Fruit fly (Drosophila melanogaster) whole organism, embryonic: ENCODE measurements around the gene CG8191.

ENCODE experiments used
- Atf3 ChIP-seq: fragments of 200-800 bp; sonication (Bioruptor generic); optimal IDR thresholded peaks from 3 replicates; lab custom pipeline; 2016; ENCODE audit warnings: missing biosample characterization, missing genetic modification characterization
- C15 ChIP-seq: fragments of 200-800 bp; sonication (Bioruptor generic); IDR thresholded peaks from 3 replicates; pipeline ENCODE4 v1.3.6; 2022; ENCODE audit warnings: missing biosample characterization, missing genetic modification characterization
- CG10209 ChIP-seq: fragments of 200-800 bp; sonication (Bioruptor generic); optimal IDR thresholded peaks from 3 replicates; lab custom pipeline; 2017; ENCODE audit warnings: missing biosample characterization, mild to moderate bottlenecking, missing genetic modification characterization, missing genetic modification reagents
- CG10543 ChIP-seq: fragments of 200-800 bp; sonication (Bioruptor generic); optimal IDR thresholded peaks from 3 replicates; lab custom pipeline; 2017; ENCODE audit warnings: missing biosample characterization, mild to moderate bottlenecking, missing genetic modification characterization, moderate library complexity
- CG11085 ChIP-seq: fragments of 200-800 bp; sonication (Bioruptor generic); IDR thresholded peaks from 2 replicates; pipeline ENCODE4 v1.3.6; 2022; ENCODE audit warnings: missing biosample characterization, missing genetic modification characterization
- CG12219 ChIP-seq: fragments of 200-800 bp; sonication (Bioruptor generic); optimal IDR thresholded peaks from 3 replicates; lab custom pipeline; 2018; ENCODE audit warnings: missing biosample characterization, mild to moderate bottlenecking, missing genetic modification characterization
- CG14667 ChIP-seq: fragments of 200-800 bp; sonication (Bioruptor generic); IDR thresholded peaks from 2 replicates; pipeline ENCODE4 v1.3.6; 2022; ENCODE audit warnings: missing biosample characterization, missing genetic modification characterization
- CG16779 ChIP-seq: fragments of 200-800 bp; sonication (Bioruptor generic); IDR thresholded peaks from 2 replicates; pipeline ENCODE4 v1.3.6; 2022; ENCODE audit warnings: missing biosample characterization, missing genetic modification characterization
- CG17802 ChIP-seq: fragments of 200-800 bp; sonication (Bioruptor generic); optimal IDR thresholded peaks from 2 replicates; lab custom pipeline; 2018; ENCODE audit warnings: missing biosample characterization, mild to moderate bottlenecking, missing genetic modification characterization, moderate library complexity
- CG18764 ChIP-seq: fragments of 200-800 bp; sonication (Bioruptor generic); optimal IDR thresholded peaks from 3 replicates; lab custom pipeline; 2016; ENCODE audit warnings: missing biosample characterization, missing genetic modification characterization
- CG30403 ChIP-seq: fragments of 200-800 bp; sonication (Bioruptor generic); optimal IDR thresholded peaks from 3 replicates; lab custom pipeline; 2016; ENCODE audit warnings: missing biosample characterization, missing genetic modification characterization
- CG4730 ChIP-seq: fragments of 200-800 bp; sonication (Bioruptor generic); IDR thresholded peaks from 2 replicates; pipeline ENCODE4 v1.3.6; 2022; ENCODE audit warnings: missing biosample characterization, missing genetic modification characterization
- CG6813 ChIP-seq: fragments of 200-800 bp; sonication (Bioruptor generic); optimal IDR thresholded peaks from 2 replicates; lab custom pipeline; 2017; ENCODE audit warnings: missing biosample characterization, missing genetic modification characterization, mild to moderate bottlenecking, moderate library complexity, missing genetic modification reagents
- CG7556 ChIP-seq: fragments of 200-800 bp; sonication (Bioruptor generic); optimal IDR thresholded peaks from 2 replicates; lab custom pipeline; 2017; ENCODE audit warnings: missing biosample characterization, mild to moderate bottlenecking, missing genetic modification characterization
- CG7963 ChIP-seq: fragments of 200-800 bp; sonication (Bioruptor generic); IDR thresholded peaks from 3 replicates; pipeline ENCODE4 v1.3.6; 2022; ENCODE audit warnings: missing biosample characterization, missing genetic modification characterization; ENCODE audit not compliant: partially characterized antibody
- CG8359 ChIP-seq: fragments of 200-800 bp; sonication (Bioruptor generic); optimal IDR thresholded peaks from 2 replicates; lab custom pipeline; 2017; ENCODE audit warnings: missing biosample characterization, mild to moderate bottlenecking, missing genetic modification characterization, borderline replicate concordance
- CG8388 ChIP-seq: fragments of 200-800 bp; sonication (Bioruptor generic); optimal IDR thresholded peaks from 2 replicates; lab custom pipeline; 2019; ENCODE audit warnings: missing biosample characterization, mild to moderate bottlenecking, missing genetic modification characterization, moderate library complexity
- CG9215 ChIP-seq: fragments of 200-800 bp; sonication (Bioruptor generic); IDR thresholded peaks from 2 replicates; pipeline ENCODE4 v1.3.6; 2022; ENCODE audit warnings: missing biosample characterization, missing genetic modification characterization
- D19A ChIP-seq: fragments of 200-800 bp; optimal IDR thresholded peaks from 3 replicates; lab custom pipeline; 2019; ENCODE audit warnings: missing biosample characterization, mild to moderate bottlenecking, missing genetic modification characterization, moderate library complexity
- Fer1 ChIP-seq: fragments of 200-800 bp; sonication (Bioruptor generic); optimal IDR thresholded peaks from 2 replicates; lab custom pipeline; 2017; ENCODE audit warnings: missing biosample characterization, mild to moderate bottlenecking, missing genetic modification characterization
- Gug ChIP-seq: fragments of 200-800 bp; sonication (Bioruptor generic); IDR thresholded peaks from 4 replicates; pipeline ENCODE4 v1.3.6; 2022; ENCODE audit warnings: missing biosample characterization, missing genetic modification characterization
- HLH54F ChIP-seq: fragments of 200-800 bp; sonication (Bioruptor generic); optimal IDR thresholded peaks from 3 replicates; lab custom pipeline; 2016; ENCODE audit warnings: missing biosample characterization, missing genetic modification characterization
- Hey ChIP-seq: fragments of 200-800 bp; sonication (Bioruptor generic); optimal IDR thresholded peaks from 3 replicates; lab custom pipeline; 2018; ENCODE audit warnings: missing biosample characterization, mild to moderate bottlenecking, missing genetic modification characterization
- Med ChIP-seq: fragments of 200-800 bp; sonication (Bioruptor generic); peaks from one replicate; lab custom pipeline; 2016; ENCODE audit warnings: missing biosample characterization, missing genetic modification characterization, mild to moderate bottlenecking, inconsistent platforms, moderate library complexity
- Nf-YB ChIP-seq: fragments of 200-800 bp; sonication (Bioruptor generic); optimal IDR thresholded peaks from 3 replicates; lab custom pipeline; 2019; ENCODE audit warnings: missing biosample characterization, mild to moderate bottlenecking, missing genetic modification characterization, moderate library complexity
- PHDP ChIP-seq: fragments of 200-800 bp; sonication (Bioruptor generic); optimal IDR thresholded peaks from 3 replicates; lab custom pipeline; 2018; ENCODE audit warnings: missing biosample characterization, mild to moderate bottlenecking, missing genetic modification characterization, moderate library complexity
- TFAM ChIP-seq: fragments of 200-800 bp; sonication (Bioruptor generic); optimal IDR thresholded peaks from 2 replicates; lab custom pipeline; 2017; ENCODE audit warnings: missing biosample characterization, missing genetic modification characterization, inconsistent platforms
- ab ChIP-seq: fragments of 200-800 bp; sonication (Bioruptor generic); optimal IDR thresholded peaks from 2 replicates; lab custom pipeline; 2016; ENCODE audit warnings: missing biosample characterization, missing genetic modification characterization
- abd-A ChIP-seq: fragments of 200-800 bp; sonication (Bioruptor generic); optimal IDR thresholded peaks from 3 replicates; lab custom pipeline; 2019; ENCODE audit warnings: missing biosample characterization, mild to moderate bottlenecking, missing genetic modification characterization, moderate library complexity
- amos ChIP-seq: fragments of 200-800 bp; sonication (Bioruptor generic); IDR thresholded peaks from 2 replicates; pipeline ENCODE4 v1.3.6; 2022; ENCODE audit warnings: missing biosample characterization, missing genetic modification characterization; ENCODE audit not compliant: partially characterized antibody
- ap ChIP-seq: fragments of 200-800 bp; sonication (Bioruptor generic); IDR thresholded peaks from 2 replicates; pipeline ENCODE4 v1.3.6; 2022; ENCODE audit warnings: missing biosample characterization, missing genetic modification characterization
- bigmax ChIP-seq: fragments of 200-800 bp; sonication (Bioruptor generic); optimal IDR thresholded peaks from 2 replicates; lab custom pipeline; 2018; ENCODE audit warnings: missing biosample characterization, mild to moderate bottlenecking, missing genetic modification characterization
- chinmo ChIP-seq: fragments of 200-800 bp; sonication (Bioruptor generic); IDR thresholded peaks from 4 replicates; pipeline ENCODE4 v1.3.6; 2022; ENCODE audit warnings: missing biosample characterization, missing genetic modification characterization; ENCODE audit not compliant: partially characterized antibody
- crol ChIP-seq: fragments of 200-800 bp; sonication (Bioruptor generic); IDR thresholded peaks from 2 replicates; pipeline ENCODE4 v1.3.6; 2022; ENCODE audit warnings: missing biosample characterization, missing genetic modification characterization
- dan ChIP-seq: fragments of 200-800 bp; sonication (Bioruptor generic); IDR thresholded peaks from 2 replicates; pipeline ENCODE4 v1.3.6; 2022; ENCODE audit warnings: missing biosample characterization, missing genetic modification characterization
- ftz-f1 ChIP-seq: fragments of 200-800 bp; sonication (Bioruptor generic); optimal IDR thresholded peaks from 2 replicates; lab custom pipeline; 2016; ENCODE audit warnings: missing biosample characterization, missing genetic modification characterization
- gce ChIP-seq: fragments of 200-800 bp; sonication (Bioruptor generic); IDR thresholded peaks from 3 replicates; pipeline ENCODE4 v1.3.6; 2022; ENCODE audit warnings: missing biosample characterization, missing genetic modification characterization
- insv ChIP-seq, 2 experiments: fragments of 200-800 bp; sonication (Bioruptor generic); optimal IDR thresholded peaks; 3 replicates each; lab custom pipeline; 2016 to 2018; ENCODE audit warnings: missing biosample characterization in 2 of 2, missing genetic modification characterization in 2 of 2
- kni ChIP-seq: fragments of 200-800 bp; sonication (Bioruptor generic); optimal IDR thresholded peaks from 3 replicates; lab custom pipeline; 2017; ENCODE audit warnings: mild to moderate bottlenecking, missing biosample characterization, missing genetic modification reagents, missing genetic modification characterization
- lola ChIP-seq, 3 experiments: fragments of >200 bp in 2 of 3; fragments of 200-800 bp in 1 of 3; sonication (Bioruptor generic) in 1 of 3; optimal IDR thresholded peaks; 2 replicates each; lab custom pipeline; 2017 to 2019; ENCODE audit warnings: missing biosample characterization in 3 of 3, missing genetic modification characterization in 3 of 3, mild to moderate bottlenecking in 1 of 3, moderate library complexity in 1 of 3
- nerfin-2 ChIP-seq: fragments of 200-800 bp; sonication (Bioruptor generic); IDR thresholded peaks from 2 replicates; pipeline ENCODE4 v1.3.6; 2022; ENCODE audit warnings: missing biosample characterization, missing genetic modification characterization; ENCODE audit not compliant: partially characterized antibody
- p53 ChIP-seq: fragments of 200-800 bp; sonication (Bioruptor generic); optimal IDR thresholded peaks from 2 replicates; lab custom pipeline; 2016; ENCODE audit warnings: missing biosample characterization, missing genetic modification characterization
- phol ChIP-seq: fragments of 200-800 bp; sonication (Bioruptor generic); optimal IDR thresholded peaks from 3 replicates; lab custom pipeline; 2018; ENCODE audit warnings: missing biosample characterization, mild to moderate bottlenecking, missing genetic modification characterization, moderate library complexity
- salm ChIP-seq: fragments of 200-800 bp; sonication (Bioruptor generic); optimal IDR thresholded peaks from 2 replicates; lab custom pipeline; 2018; ENCODE audit warnings: missing biosample characterization, mild to moderate bottlenecking, missing genetic modification characterization
- sisA ChIP-seq: fragments of 200-800 bp; sonication (Bioruptor generic); IDR thresholded peaks from 2 replicates; pipeline ENCODE4 v1.3.6; 2022; ENCODE audit warnings: missing biosample characterization, missing genetic modification characterization
- slbo ChIP-seq: fragments of 200-800 bp; sonication (Bioruptor generic); IDR thresholded peaks from 2 replicates; pipeline ENCODE4 v1.3.6; 2022; ENCODE audit warnings: missing biosample characterization, missing genetic modification characterization
- sqz ChIP-seq: fragments of 200-800 bp; sonication (Bioruptor generic); optimal IDR thresholded peaks from 3 replicates; lab custom pipeline; 2018; ENCODE audit warnings: missing biosample characterization, mild to moderate bottlenecking, missing genetic modification characterization
- tna ChIP-seq: fragments of 200-800 bp; sonication (Bioruptor generic); IDR thresholded peaks from 2 replicates; pipeline ENCODE4 v1.3.6; 2022; ENCODE audit warnings: missing biosample characterization, missing genetic modification characterization; ENCODE audit not compliant: partially characterized antibody
- tx ChIP-seq: fragments of 200-800 bp; sonication (Bioruptor generic); optimal IDR thresholded peaks from 2 replicates; lab custom pipeline; 2016; ENCODE audit warnings: missing biosample characterization, missing genetic modification characterization
- wdn ChIP-seq: fragments of 200-800 bp; sonication (Bioruptor generic); IDR thresholded peaks from 2 replicates; pipeline ENCODE4 v1.3.6; 2022; ENCODE audit warnings: missing biosample characterization, missing genetic modification characterization
- yki ChIP-seq: fragments of >200 bp; optimal IDR thresholded peaks from 3 replicates; lab custom pipeline; 2018

CG8191 gene

DNA sequence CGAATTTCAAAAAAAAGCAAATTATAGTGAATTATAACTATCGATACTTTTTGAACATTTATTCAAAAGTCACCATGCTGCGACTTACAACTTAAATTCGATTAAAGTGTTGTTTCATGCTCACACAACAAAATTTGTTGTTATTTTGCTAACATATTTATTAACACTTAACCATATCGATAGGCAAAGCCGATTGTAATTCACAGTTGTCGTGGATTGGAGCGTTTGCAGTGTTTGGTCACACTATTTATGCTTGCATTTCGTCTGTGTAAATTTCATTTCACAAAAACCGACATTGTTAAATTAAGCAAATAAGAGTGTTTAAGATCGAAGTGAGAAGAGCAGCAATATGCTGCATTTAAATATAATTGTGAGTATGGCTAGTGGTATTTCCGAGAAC lies 19.6 kb upstream of the CG8191 start, which contains the start of gene HUWE1 (continued):
- TF ChIP-seq chinmo (GFP tag; lab: Robert Waterston, UW) (peak; percentile 88; the same call in 3 of the 4 replicates), insv (GFP tag; optimal IDR thresholded peaks at IDR 0.05; lab: Kevin White, UChicago) (no peak), wdn (GFP tag; lab: Robert Waterston, UW) (no peak), ab (no peak), Med (GFP tag; lab: Kevin White, UChicago) (peak; percentile 87), Hey (tag; lab: Kevin White, UChicago) (no peak), sisA (GFP tag; lab: Robert Waterston, UW) (no peak), Gug (GFP tag; lab: Robert Waterston, UW) (no peak), CG14667 (GFP tag; lab: Robert Waterston, UW) (no peak), CG4730 (GFP tag; lab: Robert Waterston, UW) (no peak), HLH54F (peak; percentile 34), TFAM (GFP tag; lab: Kevin White, UChicago) (no peak), Fer1 (no peak), p53 (GFP tag; lab: Kevin White, UChicago) (no peak), CG17802 (tag; lab: Kevin White, UChicago) (no peak), dan (no peak), ftz-f1 (no peak), Atf3 (GFP tag; lab: Kevin White, UChicago) (no peak), tna (GFP tag; lab: Robert Waterston, UW) (peak; percentile 64), CG6813 (no peak), sqz (no peak), CG7556 (no peak), phol (tag; lab: Kevin White, UChicago) (peak; percentile 58), CG10543 (no peak), kni (GFP tag; lab: Kevin White, UChicago) (no peak), tx (GFP tag; lab: Kevin White, UChicago) (no peak), CG7963 (GFP tag; lab: Robert Waterston, UW) (peak; percentile 79), crol (GFP tag; lab: Robert Waterston, UW) (no peak), CG30403 (GFP tag; lab: Kevin White, UChicago) (no peak), slbo (GFP tag; lab: Robert Waterston, UW) (peak; percentile 26; the same call in 1 of the 2 replicates), Nf-YB (GFP tag; lab: Kevin White, UChicago) (no peak), yki (lab: Kevin White, UChicago) (no peak), CG9215 (GFP tag; lab: Robert Waterston, UW) (no peak), CG16779 (no peak), bigmax (GFP tag; lab: Kevin White, UChicago) (no peak), CG12219 (GFP tag; lab: Kevin White, UChicago) (no peak), CG11085 (GFP tag; lab: Robert Waterston, UW) (no peak), CG8359 (GFP tag; lab: Kevin White, UChicago) (no peak), lola (GFP tag; optimal IDR thresholded peaks at IDR 0.05; lab: Kevin White, UChicago) (no peak), CG18764 (no peak), CG8388 (no peak), nerfin-2 (GFP tag; lab: Robert Waterston, UW) (peak; percentile 57), salm (peak; percentile 2), gce (GFP tag; lab: Robert Waterston, UW) (no peak), PHDP (no peak), abd-A (tag; lab: Kevin White, UChicago) (no peak), amos (GFP tag; lab: Robert Waterston, UW) (peak; percentile 84), D19A (tag; lab: Kevin White, UChicago) (no peak), CG10209 (no peak), ap (GFP tag; lab: Robert Waterston, UW) (no peak), C15 (no peak)
